Worm (Caenorhabditis elegans): Measurements from ENCODE around the gene taf-8.

ce11 chrII:9646122-9646555 is 23.0 kb upstream of the taf-8 start:
- TF ChIP-seq nhr-77 (tag; optimal IDR thresholded peaks at IDR 0.05) (no peak), ztf-4 (tag; optimal IDR thresholded peaks at IDR 0.05) (no peak), fkh-10 (GFP tag; optimal IDR thresholded peaks at IDR 0.05) (no peak), fos-1 (tag; optimal IDR thresholded peaks at IDR 0.05) (no peak), nhr-28 (tag; optimal IDR thresholded peaks at IDR 0.05) (no peak), nhr-76 (tag; optimal IDR thresholded peaks at IDR 0.05) (no peak), lin-15B (tag; optimal IDR thresholded peaks at IDR 0.05) (peak; percentile 52), nhr-237 (tag; optimal IDR thresholded peaks at IDR 0.05) (no peak)

Measured in whole organism, L3 larva.